Worm (Caenorhabditis elegans): ENCODE measurements around the gene F56H9.2.

F56H9.2 gene

DNA sequence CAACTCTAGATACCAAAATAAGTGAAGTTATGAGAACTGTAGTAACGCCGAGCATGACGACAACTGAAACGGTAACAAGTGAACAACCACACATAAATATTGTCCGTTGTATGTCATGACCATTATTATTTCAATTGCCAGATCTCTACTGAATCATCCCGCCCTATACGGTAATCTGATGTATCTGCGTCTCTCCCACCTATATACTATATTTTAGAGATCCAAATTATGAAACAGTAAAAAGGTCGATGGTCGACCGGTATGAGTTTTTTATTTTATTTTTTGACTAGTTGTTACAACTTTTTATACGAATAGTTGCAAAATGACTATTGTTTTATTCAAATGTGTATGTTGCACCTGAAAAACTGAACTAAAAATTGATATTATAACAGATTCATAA is 46.9 kb upstream of the F56H9.2 start, which contains the start of gene ttr-43:
TSS of gene ttr-43 (minus strand) at position 101 of the 400 bp plus-strand sequence.
- TF ChIP-seq mml-1 (tag; optimal IDR thresholded peaks at IDR 0.05), result no peak
- TF ChIP-seq ceh-82 (tag; optimal IDR thresholded peaks at IDR 0.05), result no peak
- no peak for TF ChIP-seq nhr-25 (tag; optimal IDR thresholded peaks at IDR 0.05)
- no peak for TF ChIP-seq fkh-2 (tag; optimal IDR thresholded peaks at IDR 0.05)
- TF ChIP-seq egl-5 (tag; optimal IDR thresholded peaks at IDR 0.05), result no peak

DNA sequence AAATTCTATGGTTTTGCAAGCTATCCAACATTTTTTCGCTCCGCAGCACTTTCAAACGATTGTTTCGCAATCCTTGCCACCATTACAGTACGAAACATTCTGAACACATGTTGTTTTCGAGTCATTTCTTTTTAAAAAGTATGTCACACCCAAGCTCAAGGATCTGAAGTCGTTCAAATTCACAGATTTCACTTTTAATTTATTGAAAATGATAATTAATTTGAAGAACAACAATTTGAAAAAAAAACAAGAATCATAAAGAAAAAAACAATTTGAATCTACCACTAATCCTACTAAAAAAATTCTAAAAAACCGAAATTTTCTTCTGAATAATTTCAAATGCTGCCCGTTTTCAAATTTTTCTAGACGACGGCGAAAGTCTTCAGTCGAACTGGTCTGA is 45.1 kb upstream of the F56H9.2 start, which contains the start of gene C14C10.2:
TSS of gene C14C10.2 (minus strand) at position 101 of the 400 bp plus-strand sequence.
- TF ChIP-seq fkh-10 (GFP tag; optimal IDR thresholded peaks at IDR 0.05) (no peak), mml-1 (tag; optimal IDR thresholded peaks at IDR 0.05) (no peak), mdl-1 (tag; optimal IDR thresholded peaks at IDR 0.05) (no peak), nhr-23 (tag; optimal IDR thresholded peaks at IDR 0.05) (no peak), R02D3.7 (tag; optimal IDR thresholded peaks at IDR 0.05) (no peak), ztf-4 (tag; optimal IDR thresholded peaks at IDR 0.05) (no peak), nhr-25 (tag; optimal IDR thresholded peaks at IDR 0.05) (no peak), elt-1 (tag; optimal IDR thresholded peaks at IDR 0.05) (no peak), egl-5 (tag; optimal IDR thresholded peaks at IDR 0.05) (no peak), nhr-237 (tag; optimal IDR thresholded peaks at IDR 0.05) (no peak), egl-27 (tag; optimal IDR thresholded peaks at IDR 0.05) (no peak), nhr-77 (tag; optimal IDR thresholded peaks at IDR 0.05) (no peak), pha-4 (tag; optimal IDR thresholded peaks at IDR 0.05) (no peak), fkh-2 (tag; optimal IDR thresholded peaks at IDR 0.05) (no peak), jun-1 (tag; optimal IDR thresholded peaks at IDR 0.05) (no peak), nhr-11 (tag; optimal IDR thresholded peaks at IDR 0.05) (no peak), pqm-1 (tag; optimal IDR thresholded peaks at IDR 0.05) (no peak), tbx-2 (tag; optimal IDR thresholded peaks at IDR 0.05) (no peak), ceh-16 (tag; optimal IDR thresholded peaks at IDR 0.05) (no peak)

- TF ChIP-seq snpc-4 (tag; optimal IDR thresholded peaks at IDR 0.05) (no peak), eor-1 (tag; optimal IDR thresholded peaks at IDR 0.05) (no peak), pha-4 (tag; optimal IDR thresholded peaks at IDR 0.05) (no peak), daf-12 (tag; optimal IDR thresholded peaks at IDR 0.05) (no peak), egl-27 (tag; optimal IDR thresholded peaks at IDR 0.05) (no peak), nhr-11 (tag; optimal IDR thresholded peaks at IDR 0.05) (no peak), nhr-77 (tag; optimal IDR thresholded peaks at IDR 0.05) (no peak), ama-1 (optimal IDR thresholded peaks at IDR 0.05) (no peak), nhr-67 (tag; optimal IDR thresholded peaks at IDR 0.05) (no peak), ceh-9 (tag; optimal IDR thresholded peaks at IDR 0.05) (no peak), elt-2 (tag; optimal IDR thresholded peaks at IDR 0.05) (no peak), hmg-11 (tag; optimal IDR thresholded peaks at IDR 0.05) (no peak)
These were observed 41.3 kb upstream of the F56H9.2 start, which contains the start of gene mma-1 for ce11 chrV:12596196-12596595. Gene mma-1, minus strand, starts transcription at chrV:12596296.

ce11 chrV:12596795-12597194 is 40.7 kb upstream of the F56H9.2 start:
- no peak for TF ChIP-seq mml-1 (tag; optimal IDR thresholded peaks at IDR 0.05)
- TF ChIP-seq nhr-23 (tag; optimal IDR thresholded peaks at IDR 0.05), result peak; percentile 56
- no peak for TF ChIP-seq elt-1 (tag; optimal IDR thresholded peaks at IDR 0.05)
- TF ChIP-seq unc-62 (GFP tag; optimal IDR thresholded peaks at IDR 0.05), result no peak
- TF ChIP-seq ceh-82 (tag; optimal IDR thresholded peaks at IDR 0.05), result no peak
- TF ChIP-seq nhr-237 (tag; optimal IDR thresholded peaks at IDR 0.05), result no peak
- TF ChIP-seq unc-39 (tag; optimal IDR thresholded peaks at IDR 0.05), result no peak
- peak; percentile 34 for TF ChIP-seq egl-27 (tag; optimal IDR thresholded peaks at IDR 0.05)
- TF ChIP-seq pqm-1 (tag; optimal IDR thresholded peaks at IDR 0.05), result no peak
- no peak for TF ChIP-seq fkh-2 (tag; optimal IDR thresholded peaks at IDR 0.05)
- no peak for TF ChIP-seq mdl-1 (tag; optimal IDR thresholded peaks at IDR 0.05)
- no peak for TF ChIP-seq skn-1 (tag; optimal IDR thresholded peaks at IDR 0.05)
- TF ChIP-seq nhr-77 (tag; optimal IDR thresholded peaks at IDR 0.05), result no peak
- no peak for TF ChIP-seq fkh-10 (GFP tag; optimal IDR thresholded peaks at IDR 0.05)
- TF ChIP-seq R02D3.7 (tag; optimal IDR thresholded peaks at IDR 0.05), result no peak
- no peak for TF ChIP-seq ceh-9 (tag; optimal IDR thresholded peaks at IDR 0.05)
- no peak for TF ChIP-seq nhr-28 (tag; optimal IDR thresholded peaks at IDR 0.05)
- no peak for TF ChIP-seq aly-2 (tag; optimal IDR thresholded peaks at IDR 0.05)
- no peak for TF ChIP-seq ZK546.5 (tag; optimal IDR thresholded peaks at IDR 0.05)
- TF ChIP-seq sea-2 (GFP tag; optimal IDR thresholded peaks at IDR 0.05), result no peak
- no peak for TF ChIP-seq zag-1 (tag; optimal IDR thresholded peaks at IDR 0.05)
- peak; percentile 71 for TF ChIP-seq nhr-25 (tag; optimal IDR thresholded peaks at IDR 0.05)
- no peak for TF ChIP-seq nhr-11 (tag; optimal IDR thresholded peaks at IDR 0.05)
- no peak for TF ChIP-seq jun-1 (tag; optimal IDR thresholded peaks at IDR 0.05)
- TF ChIP-seq pha-4 (tag; optimal IDR thresholded peaks at IDR 0.05), result no peak
- no peak for TF ChIP-seq nhr-12 (tag; optimal IDR thresholded peaks at IDR 0.05)
- peak; percentile 45 for TF ChIP-seq elt-2 (tag; optimal IDR thresholded peaks at IDR 0.05)
- TF ChIP-seq elt-3 (tag; optimal IDR thresholded peaks at IDR 0.05), result no peak
- no peak for TF ChIP-seq nhr-76 (tag; optimal IDR thresholded peaks at IDR 0.05)
- TF ChIP-seq nhr-43 (tag; optimal IDR thresholded peaks at IDR 0.05; ENCODE audit: poor library complexity, severe bottlenecking), result peak; percentile 19
- TF ChIP-seq ztf-11 (tag; optimal IDR thresholded peaks at IDR 0.05), result no peak
- no peak for TF ChIP-seq eor-1 (tag; optimal IDR thresholded peaks at IDR 0.05)
- TF ChIP-seq ceh-28 (tag; optimal IDR thresholded peaks at IDR 0.05), result no peak
- TF ChIP-seq fos-1 (tag; optimal IDR thresholded peaks at IDR 0.05), result no peak
- peak; percentile 41 for TF ChIP-seq hmg-11 (tag; optimal IDR thresholded peaks at IDR 0.05)
- TF ChIP-seq ztf-4 (tag; optimal IDR thresholded peaks at IDR 0.05), result no peak
- TF ChIP-seq nfya-1 (tag; optimal IDR thresholded peaks at IDR 0.05; ENCODE audit: insufficient read depth), result peak; percentile 51
- no peak for TF ChIP-seq nhr-67 (tag; optimal IDR thresholded peaks at IDR 0.05)
- TF ChIP-seq snpc-4 (tag; optimal IDR thresholded peaks at IDR 0.05), result no peak
